Worm (Caenorhabditis elegans) whole organism, L4 larva: ENCODE data around the gene cyp-32B1.

Source experiments
- attf-4 ChIP-seq: sonication (generic microtip); optimal IDR thresholded peaks from 3 replicates; lab custom pipeline; 2017; ENCODE audit warnings: missing biosample characterization, missing genetic modification characterization
- ceh-82 ChIP-seq: sonication (generic microtip); optimal IDR thresholded peaks from 2 replicates; lab custom pipeline; 2017; ENCODE audit warnings: missing biosample characterization, missing genetic modification characterization
- egl-27 ChIP-seq: sonication (generic microtip); optimal IDR thresholded peaks from 3 replicates; lab custom pipeline; 2017; ENCODE audit warnings: missing biosample characterization, missing genetic modification reagents, missing genetic modification characterization
- lin-13 ChIP-seq: fragments of 150-350 bp; optimal IDR thresholded peaks from 2 replicates; lab custom pipeline; 2014; ENCODE audit warnings: missing biosample characterization, missing genetic modification reagents, missing genetic modification characterization
- nhr-76 ChIP-seq: fragments of 150-350 bp; optimal IDR thresholded peaks from 2 replicates; lab custom pipeline; 2014; ENCODE audit warnings: missing biosample characterization, missing genetic modification characterization

DNA sequence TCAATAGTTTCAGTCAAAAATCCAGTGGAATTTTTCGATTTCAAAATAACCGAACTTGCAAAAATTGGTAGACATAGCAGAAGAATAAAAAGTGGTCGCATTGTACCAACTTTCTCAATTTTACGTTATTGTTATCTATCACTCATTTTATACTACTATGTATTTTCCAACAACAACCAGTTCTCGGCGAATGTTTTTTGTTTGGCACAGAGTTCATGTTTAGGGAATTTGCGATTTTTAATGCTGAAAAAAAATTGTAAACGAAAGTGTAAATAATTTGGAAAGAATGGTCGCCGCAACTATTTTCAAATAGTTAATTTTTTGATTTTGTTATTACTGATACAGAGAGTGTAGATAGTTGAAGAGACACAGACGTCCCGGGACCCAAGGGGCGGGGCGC, 51.8 kb downstream of the cyp-32B1 start, which contains the start of gene C45H4.21:
- TF ChIP-seq ceh-82 (tag; lab: Kevin White, UChicago) (no peak), lin-13 (GFP tag; lab: Kevin White, UChicago) (no peak), egl-27 (no peak), attf-4 (tag; lab: Kevin White, UChicago) (no peak), nhr-76 (tag; lab: Kevin White, UChicago) (no peak)
